Fruit fly (Drosophila melanogaster) whole organism, embryonic: ENCODE results near the gene Tpr2.

Experiments
- CG10209 ChIP-seq: fragments of 200-800 bp; sonication (Bioruptor generic); optimal IDR thresholded peaks from 3 replicates; lab custom pipeline; 2017; ENCODE audit warnings: missing biosample characterization, mild to moderate bottlenecking, missing genetic modification characterization, missing genetic modification reagents
- CG10366 ChIP-seq: fragments of 200-800 bp; sonication (Bioruptor generic); IDR thresholded peaks from 2 replicates; pipeline ENCODE4 v1.3.6; 2022; ENCODE audit warnings: missing biosample characterization, missing genetic modification characterization
- CG10979 ChIP-seq: fragments of 200-800 bp; sonication (Bioruptor generic); optimal IDR thresholded peaks from 2 replicates; lab custom pipeline; 2018; ENCODE audit warnings: missing biosample characterization, mild to moderate bottlenecking, missing genetic modification characterization, moderate library complexity
- CG11696 ChIP-seq: fragments of 200-800 bp; sonication (Bioruptor generic); IDR thresholded peaks from 2 replicates; pipeline ENCODE4 v1.3.6; 2022; ENCODE audit warnings: missing biosample characterization, missing genetic modification characterization
- CG12071 ChIP-seq: fragments of 200-800 bp; sonication (Bioruptor generic); optimal IDR thresholded peaks from 3 replicates; lab custom pipeline; 2018; ENCODE audit warnings: missing biosample characterization, mild to moderate bottlenecking, missing genetic modification characterization
- CG12236 ChIP-seq: fragments of 200-800 bp; sonication (Bioruptor generic); optimal IDR thresholded peaks from 2 replicates; lab custom pipeline; 2016; ENCODE audit warnings: missing biosample characterization, missing genetic modification characterization
- CG14965 ChIP-seq: fragments of 200-800 bp; sonication (Bioruptor generic); optimal IDR thresholded peaks from 2 replicates; lab custom pipeline; 2016; ENCODE audit warnings: missing biosample characterization, missing genetic modification characterization, borderline replicate concordance
- CG15011 ChIP-seq: fragments of 200-800 bp; sonication (Bioruptor generic); optimal IDR thresholded peaks from 3 replicates; lab custom pipeline; 2018; ENCODE audit warnings: missing biosample characterization, mild to moderate bottlenecking, missing genetic modification characterization
- CG1647 ChIP-seq: fragments of 200-800 bp; sonication (Bioruptor generic); optimal IDR thresholded peaks from 3 replicates; lab custom pipeline; 2016; ENCODE audit warnings: missing biosample characterization, missing genetic modification characterization
- CG17385 ChIP-seq: fragments of 200-800 bp; sonication (Bioruptor generic); optimal IDR thresholded peaks from 3 replicates; lab custom pipeline; 2018; ENCODE audit warnings: missing biosample characterization, mild to moderate bottlenecking, missing genetic modification characterization
- CG17912 ChIP-seq: fragments of 200-800 bp; sonication (Bioruptor generic); optimal IDR thresholded peaks from 2 replicates; lab custom pipeline; 2018; ENCODE audit warnings: missing biosample characterization, mild to moderate bottlenecking, missing genetic modification characterization
- CG18262 ChIP-seq: fragments of 200-800 bp; optimal IDR thresholded peaks from 3 replicates; lab custom pipeline; 2019; ENCODE audit warnings: missing biosample characterization, mild to moderate bottlenecking, missing genetic modification characterization, moderate library complexity
- CG2202 ChIP-seq: fragments of 200-800 bp; sonication (Bioruptor generic); optimal IDR thresholded peaks from 2 replicates; lab custom pipeline; 2018; ENCODE audit warnings: missing biosample characterization, mild to moderate bottlenecking, missing genetic modification characterization
- CG31224 ChIP-seq: fragments of 200-800 bp; sonication (Bioruptor generic); IDR thresholded peaks from 2 replicates; pipeline ENCODE4 v1.3.6; 2022; ENCODE audit warnings: missing biosample characterization, missing genetic modification characterization
- CG3163 ChIP-seq: fragments of 200-800 bp; sonication (Bioruptor generic); optimal IDR thresholded peaks from 3 replicates; lab custom pipeline; 2016; ENCODE audit warnings: missing biosample characterization, missing genetic modification characterization
- CG34376 ChIP-seq: fragments of 200-800 bp; sonication (Bioruptor generic); optimal IDR thresholded peaks from 2 replicates; lab custom pipeline; 2018; ENCODE audit warnings: missing biosample characterization, mild to moderate bottlenecking, missing genetic modification characterization
- CG4328 ChIP-seq: fragments of 200-800 bp; sonication (Bioruptor generic); optimal IDR thresholded peaks from 3 replicates; lab custom pipeline; 2017; ENCODE audit warnings: missing biosample characterization, missing genetic modification reagents, missing genetic modification characterization
- CG4730 ChIP-seq: fragments of 200-800 bp; sonication (Bioruptor generic); IDR thresholded peaks from 2 replicates; pipeline ENCODE4 v1.3.6; 2022; ENCODE audit warnings: missing biosample characterization, missing genetic modification characterization
- CG5953 ChIP-seq: fragments of 200-800 bp; sonication (Bioruptor generic); IDR thresholded peaks from 2 replicates; pipeline ENCODE4 v1.3.6; 2022; ENCODE audit warnings: missing biosample characterization, missing genetic modification characterization
- CG7987 ChIP-seq: fragments of 200-800 bp; sonication (Bioruptor generic); optimal IDR thresholded peaks from 2 replicates; lab custom pipeline; 2018; ENCODE audit warnings: missing biosample characterization, mild to moderate bottlenecking, missing genetic modification characterization, moderate library complexity
- CG8290 ChIP-seq, 3 experiments: fragments of 200-800 bp; sonication (Bioruptor generic); optimal IDR thresholded peaks; 2 replicates each; lab custom pipeline; 2016 to 2019; ENCODE audit warnings: missing biosample characterization in 3 of 3, missing genetic modification characterization in 3 of 3, mild to moderate bottlenecking in 2 of 3, moderate library complexity in 1 of 3
- Deaf1 ChIP-seq: fragments of 200-800 bp; optimal IDR thresholded peaks from 3 replicates; lab custom pipeline; 2019; ENCODE audit warnings: missing biosample characterization, mild to moderate bottlenecking, missing genetic modification characterization, moderate library complexity
- Dek ChIP-seq: fragments of 200-800 bp; sonication (Bioruptor generic); optimal IDR thresholded peaks from 3 replicates; lab custom pipeline; 2019; ENCODE audit warnings: missing biosample characterization, mild to moderate bottlenecking, missing genetic modification characterization, moderate library complexity
- GATAe ChIP-seq: fragments of 200-800 bp; sonication (Bioruptor generic); conservative IDR thresholded peaks from 2 replicates; pipeline ENCODE4 v1.3.6; 2022; ENCODE audit warnings: missing biosample characterization, missing genetic modification characterization
- Gug ChIP-seq: fragments of 200-800 bp; sonication (Bioruptor generic); IDR thresholded peaks from 4 replicates; pipeline ENCODE4 v1.3.6; 2022; ENCODE audit warnings: missing biosample characterization, missing genetic modification characterization
- Lpt ChIP-seq: fragments of >200 bp; optimal IDR thresholded peaks from 2 replicates; lab custom pipeline; 2018; ENCODE audit warnings: missing biosample characterization, missing genetic modification characterization
- Spps ChIP-seq: fragments of 200-800 bp; sonication (Bioruptor generic); optimal IDR thresholded peaks from 2 replicates; lab custom pipeline; 2018; ENCODE audit warnings: missing biosample characterization, mild to moderate bottlenecking, missing genetic modification characterization
- Vsx1 ChIP-seq: fragments of 200-800 bp; sonication (Bioruptor generic); optimal IDR thresholded peaks from 2 replicates; lab custom pipeline; 2017; ENCODE audit warnings: missing biosample characterization, mild to moderate bottlenecking, missing genetic modification characterization, missing genetic modification reagents
- ara ChIP-seq: fragments of 200-800 bp; sonication (Bioruptor generic); IDR thresholded peaks from 2 replicates; pipeline ENCODE4 v1.3.6; 2022; ENCODE audit warnings: missing biosample characterization, missing genetic modification characterization
- bsh ChIP-seq, 2 experiments: fragments of 200-800 bp; sonication (Bioruptor generic); optimal IDR thresholded peaks; 2 replicates each; lab custom pipeline; 2017 to 2018; ENCODE audit warnings: mild to moderate bottlenecking in 2 of 2, missing biosample characterization in 2 of 2, missing genetic modification characterization in 2 of 2, moderate library complexity in 1 of 2
- cas ChIP-seq: fragments of 200-800 bp; sonication (Bioruptor generic); IDR thresholded peaks from 2 replicates; pipeline ENCODE4 v1.3.6; 2022; ENCODE audit warnings: missing biosample characterization, missing genetic modification characterization
- crc ChIP-seq: fragments of 200-800 bp; sonication (Bioruptor generic); optimal IDR thresholded peaks from 2 replicates; lab custom pipeline; 2016; ENCODE audit warnings: missing biosample characterization, missing genetic modification characterization
- crp ChIP-seq, 2 experiments: fragments of 200-800 bp; sonication (Bioruptor generic); optimal IDR thresholded peaks; 2 replicates in 1 of 2; 3 replicates in 1 of 2; lab custom pipeline; 2017; ENCODE audit warnings: missing biosample characterization in 2 of 2, missing genetic modification characterization in 2 of 2, mild to moderate bottlenecking in 1 of 2, moderate library complexity in 1 of 2
- gcm ChIP-seq: fragments of 200-800 bp; sonication (Bioruptor generic); optimal IDR thresholded peaks from 2 replicates; lab custom pipeline; 2019; ENCODE audit warnings: missing biosample characterization, mild to moderate bottlenecking, missing genetic modification characterization, moderate library complexity
- ind ChIP-seq: fragments of 200-800 bp; sonication (Bioruptor generic); optimal IDR thresholded peaks from 3 replicates; lab custom pipeline; 2016; ENCODE audit warnings: missing biosample characterization, missing genetic modification characterization
- insv ChIP-seq, 2 experiments: fragments of 200-800 bp; sonication (Bioruptor generic); optimal IDR thresholded peaks; 3 replicates each; lab custom pipeline; 2016 to 2018; ENCODE audit warnings: missing biosample characterization in 2 of 2, missing genetic modification characterization in 2 of 2
- jing ChIP-seq: fragments of 200-800 bp; sonication (Bioruptor generic); optimal IDR thresholded peaks from 2 replicates; lab custom pipeline; 2018; ENCODE audit warnings: missing biosample characterization, mild to moderate bottlenecking, missing genetic modification characterization
- kni ChIP-seq: fragments of 200-800 bp; sonication (Bioruptor generic); optimal IDR thresholded peaks from 3 replicates; lab custom pipeline; 2017; ENCODE audit warnings: mild to moderate bottlenecking, missing biosample characterization, missing genetic modification reagents, missing genetic modification characterization
- nau ChIP-seq: fragments of 200-800 bp; sonication (Bioruptor generic); optimal IDR thresholded peaks from 3 replicates; lab custom pipeline; 2017; ENCODE audit warnings: missing biosample characterization, mild to moderate bottlenecking, missing genetic modification characterization, missing genetic modification reagents
- p53 ChIP-seq: fragments of 200-800 bp; sonication (Bioruptor generic); optimal IDR thresholded peaks from 2 replicates; lab custom pipeline; 2016; ENCODE audit warnings: missing biosample characterization, missing genetic modification characterization
- pita ChIP-seq: fragments of 200-800 bp; sonication (Bioruptor generic); optimal IDR thresholded peaks from 2 replicates; lab custom pipeline; 2017; ENCODE audit warnings: missing biosample characterization, mild to moderate bottlenecking, missing genetic modification characterization
- ranshi ChIP-seq: fragments of 200-800 bp; sonication (Bioruptor generic); IDR thresholded peaks from 2 replicates; pipeline ENCODE4 v1.3.6; 2022; ENCODE audit warnings: missing biosample characterization, missing genetic modification characterization
- scrt ChIP-seq: fragments of 200-800 bp; sonication (Bioruptor generic); optimal IDR thresholded peaks from 2 replicates; lab custom pipeline; 2018; ENCODE audit warnings: missing biosample characterization, mild to moderate bottlenecking, missing genetic modification characterization, moderate library complexity
- slbo ChIP-seq: fragments of 200-800 bp; sonication (Bioruptor generic); IDR thresholded peaks from 2 replicates; pipeline ENCODE4 v1.3.6; 2022; ENCODE audit warnings: missing biosample characterization, missing genetic modification characterization
- stc ChIP-seq: fragments of 200-800 bp; sonication (Bioruptor generic); IDR thresholded peaks from 2 replicates; pipeline ENCODE4 v1.3.6; 2022; ENCODE audit warnings: missing biosample characterization, missing genetic modification characterization
- trem ChIP-seq: fragments of 200-800 bp; optimal IDR thresholded peaks from 3 replicates; lab custom pipeline; 2019; ENCODE audit warnings: missing biosample characterization, mild to moderate bottlenecking, missing genetic modification characterization, moderate library complexity
- trh ChIP-seq: fragments of 200-800 bp; sonication (Bioruptor generic); optimal IDR thresholded peaks from 2 replicates; lab custom pipeline; 2016; ENCODE audit warnings: missing biosample characterization, missing genetic modification characterization
- unc-4 ChIP-seq: fragments of 200-800 bp; sonication (Bioruptor generic); IDR thresholded peaks from 2 replicates; pipeline ENCODE4 v1.3.6; 2022; ENCODE audit warnings: missing biosample characterization, missing genetic modification characterization; ENCODE audit not compliant: partially characterized antibody
- vnd ChIP-seq: fragments of 200-800 bp; sonication (Bioruptor generic); IDR thresholded peaks from 3 replicates; pipeline ENCODE4 v1.3.6; 2022; ENCODE audit warnings: missing biosample characterization, missing genetic modification characterization; ENCODE audit not compliant: partially characterized antibody
- wor ChIP-seq: fragments of 200-800 bp; sonication (Bioruptor generic); IDR thresholded peaks from 2 replicates; pipeline ENCODE4 v1.3.6; 2022; ENCODE audit warnings: missing biosample characterization, missing genetic modification characterization
- zen ChIP-seq: fragments of 200-800 bp; sonication (Bioruptor generic); optimal IDR thresholded peaks from 3 replicates; lab custom pipeline; 2018; ENCODE audit warnings: missing biosample characterization, mild to moderate bottlenecking, missing genetic modification characterization, moderate library complexity

Gene Tpr2

dm6 chr2L:16485643-16486000 is 5.7 kb upstream of the Tpr2 start, which contains the start of gene dac (continued):
- TF ChIP-seq Vsx1: no peak
- TF ChIP-seq CG14965: no peak
- no peak for TF ChIP-seq CG11696 (GFP tag; lab: Robert Waterston, UW)
- TF ChIP-seq ara (GFP tag; lab: Robert Waterston, UW): no peak
- TF ChIP-seq CG7987 (GFP tag; lab: Kevin White, UChicago): no peak
- no peak for TF ChIP-seq CG2202
- TF ChIP-seq CG3163 (GFP tag; lab: Kevin White, UChicago): no peak
- TF ChIP-seq gcm (GFP tag; lab: Kevin White, UChicago): no peak
- no peak for TF ChIP-seq p53
- no peak for TF ChIP-seq CG10979
- TF ChIP-seq CG12071: no peak
- no peak for TF ChIP-seq unc-4 (GFP tag; lab: Robert Waterston, UW)
- no peak for TF ChIP-seq Gug (GFP tag; lab: Robert Waterston, UW)
- TF ChIP-seq crc (GFP tag; lab: Kevin White, UChicago): no peak
- no peak for TF ChIP-seq CG5953 (GFP tag; lab: Robert Waterston, UW)
- no peak for TF ChIP-seq kni (GFP tag; lab: Kevin White, UChicago)
- TF ChIP-seq zen (tag; lab: Kevin White, UChicago): peak; percentile 23
- no peak for TF ChIP-seq CG10366
- TF ChIP-seq Dek (tag; lab: Kevin White, UChicago): no peak
- no peak for TF ChIP-seq CG4328 (GFP tag; lab: Kevin White, UChicago)
- TF ChIP-seq bsh (GFP tag; optimal IDR thresholded peaks at IDR 0.05; lab: Kevin White, UChicago): no peak
- TF ChIP-seq CG17385: peak; percentile 58
- no peak for TF ChIP-seq CG12236 (GFP tag; lab: Kevin White, UChicago)
- TF ChIP-seq scrt (GFP tag; lab: Kevin White, UChicago): no peak
- TF ChIP-seq Lpt (GFP tag; lab: Kevin White, UChicago): no peak
- no peak for TF ChIP-seq GATAe (GFP tag; lab: Robert Waterston, UW)
- TF ChIP-seq slbo (GFP tag; lab: Robert Waterston, UW): no peak
- no peak for TF ChIP-seq Spps (tag; lab: Kevin White, UChicago)
- TF ChIP-seq crp (GFP tag; optimal IDR thresholded peaks at IDR 0.05; lab: Kevin White, UChicago): no peak
- TF ChIP-seq vnd (GFP tag; lab: Robert Waterston, UW): no peak
- TF ChIP-seq insv (GFP tag; optimal IDR thresholded peaks at IDR 0.05; lab: Kevin White, UChicago): no peak
- TF ChIP-seq CG18262 (tag; lab: Kevin White, UChicago): no peak
- TF ChIP-seq jing (GFP tag; lab: Kevin White, UChicago): peak; percentile 41
- no peak for TF ChIP-seq CG1647 (GFP tag; lab: Kevin White, UChicago)
- TF ChIP-seq CG4730 (GFP tag; lab: Robert Waterston, UW): no peak
- TF ChIP-seq ranshi (GFP tag; lab: Robert Waterston, UW): no peak
- no peak for TF ChIP-seq CG34376
- TF ChIP-seq wor (GFP tag; lab: Robert Waterston, UW): no peak
- peak; percentile 96 for TF ChIP-seq Deaf1 (tag; lab: Kevin White, UChicago)
- no peak for TF ChIP-seq CG15011 (GFP tag; lab: Kevin White, UChicago)
- TF ChIP-seq cas (GFP tag; lab: Robert Waterston, UW): no peak
- no peak for TF ChIP-seq trem (tag; lab: Kevin White, UChicago)
- no peak for TF ChIP-seq CG31224 (GFP tag; lab: Robert Waterston, UW)
- TF ChIP-seq nau (GFP tag; lab: Kevin White, UChicago): no peak
- no peak for TF ChIP-seq CG10209
- no peak for TF ChIP-seq stc (GFP tag; lab: Robert Waterston, UW)
- TF ChIP-seq pita: no peak
- no peak for TF ChIP-seq CG8290 (GFP tag; optimal IDR thresholded peaks at IDR 0.05; lab: Kevin White, UChicago)
- TF ChIP-seq CG8290 (tag; optimal IDR thresholded peaks at IDR 0.05; lab: Kevin White, UChicago): no peak
- TF ChIP-seq ind (GFP tag; lab: Kevin White, UChicago): no peak
- no peak for TF ChIP-seq CG17912 (GFP tag; lab: Kevin White, UChicago)
- no peak for TF ChIP-seq trh
